Worm (Caenorhabditis elegans) whole organism, L2 larva: Measurements from ENCODE around the gene arx-6.

Experiments used
- C34F6.9 ChIP-seq: fragments of 150-350 bp; optimal IDR thresholded peaks from 2 replicates; lab custom pipeline; 2014; ENCODE audit warnings: missing biosample characterization, missing genetic modification characterization
- F13H6.1 ChIP-seq: sonication (generic microtip); optimal IDR thresholded peaks from 2 replicates; lab custom pipeline; 2016; ENCODE audit warnings: missing genetic modification characterization, missing compliant biosample characterization
- ZK546.5 ChIP-seq: sonication (generic microtip); optimal IDR thresholded peaks from 2 replicates; lab custom pipeline; 2017; ENCODE audit warnings: missing biosample characterization, missing genetic modification characterization
- alr-1 ChIP-seq: fragments of 150-350 bp; optimal IDR thresholded peaks from 2 replicates; lab custom pipeline; 2014; ENCODE audit warnings: missing biosample characterization, missing genetic modification characterization
- aly-2 ChIP-seq: fragments of 150-350 bp; optimal IDR thresholded peaks from 2 replicates; lab custom pipeline; 2014; ENCODE audit warnings: missing biosample characterization, missing genetic modification characterization
- ama-1 ChIP-seq: fragments of 150-350 bp; optimal IDR thresholded peaks from 2 replicates; lab custom pipeline; 2018; ENCODE audit warnings: inconsistent platforms
- blmp-1 ChIP-seq: sonication (generic microtip); optimal IDR thresholded peaks from 2 replicates; lab custom pipeline; 2017; ENCODE audit warnings: missing genetic modification characterization, mild to moderate bottlenecking, missing compliant biosample characterization, antibody characterized with exemption, moderate library complexity; ENCODE audit not compliant: insufficient read depth
- crh-2 ChIP-seq: sonication (generic microtip); optimal IDR thresholded peaks from 2 replicates; lab custom pipeline; 2017; ENCODE audit warnings: missing biosample characterization, missing genetic modification characterization
- elt-1 ChIP-seq: fragments of 150-350 bp; optimal IDR thresholded peaks from 2 replicates; lab custom pipeline; 2014; ENCODE audit warnings: missing biosample characterization, missing genetic modification characterization
- fos-1 ChIP-seq: fragments of 150-350 bp; optimal IDR thresholded peaks from 2 replicates; lab custom pipeline; 2014; ENCODE audit warnings: missing biosample characterization, missing genetic modification characterization
- gmeb-1 ChIP-seq: fragments of 150-350 bp; optimal IDR thresholded peaks from 2 replicates; lab custom pipeline; 2014; ENCODE audit warnings: missing biosample characterization, missing genetic modification characterization
- lsy-2 ChIP-seq, 2 experiments: fragments of 150-350 bp in 1 of 2; sonication (generic microtip) in 1 of 2; optimal IDR thresholded peaks; 2 replicates each; lab custom pipeline; 2014 to 2017; ENCODE audit warnings: missing biosample characterization in 2 of 2, missing genetic modification characterization in 2 of 2
- mab-5 ChIP-seq: fragments of 150-350 bp; optimal IDR thresholded peaks from 2 replicates; lab custom pipeline; 2014; ENCODE audit warnings: missing biosample characterization, missing genetic modification characterization
- mbf-1 ChIP-seq: sonication (generic microtip); optimal IDR thresholded peaks from 2 replicates; lab custom pipeline; 2017; ENCODE audit warnings: missing biosample characterization, missing genetic modification characterization
- mdl-1 ChIP-seq, 2 experiments: fragments of 150-350 bp in 1 of 2; sonication (generic microtip) in 1 of 2; optimal IDR thresholded peaks; 2 replicates each; lab custom pipeline; 2017; ENCODE audit warnings: missing biosample characterization in 2 of 2, missing genetic modification characterization in 2 of 2
- nhr-10 ChIP-seq: sonication (generic microtip); optimal IDR thresholded peaks from 2 replicates; lab custom pipeline; 2017; ENCODE audit warnings: missing biosample characterization, missing genetic modification characterization
- nhr-12 ChIP-seq: fragments of 150-350 bp; optimal IDR thresholded peaks from 2 replicates; lab custom pipeline; 2014; ENCODE audit warnings: missing biosample characterization, missing genetic modification characterization
- nhr-129 ChIP-seq: fragments of 150-350 bp; optimal IDR thresholded peaks from 2 replicates; lab custom pipeline; 2014; ENCODE audit warnings: missing biosample characterization, missing genetic modification characterization
- nhr-21 ChIP-seq: fragments of 150-350 bp; optimal IDR thresholded peaks from 2 replicates; lab custom pipeline; 2014; ENCODE audit warnings: missing biosample characterization, missing genetic modification characterization
- nhr-23 ChIP-seq: fragments of 150-350 bp; optimal IDR thresholded peaks from 2 replicates; lab custom pipeline; 2014; ENCODE audit warnings: missing biosample characterization, missing genetic modification reagents, missing genetic modification characterization
- nhr-25 ChIP-seq: fragments of 150-350 bp; sonication (generic microtip); optimal IDR thresholded peaks from 3 replicates; lab custom pipeline; 2014; ENCODE audit warnings: missing biosample characterization, missing genetic modification characterization
- nhr-6 ChIP-seq: fragments of 150-350 bp; optimal IDR thresholded peaks from 2 replicates; lab custom pipeline; 2014; ENCODE audit warnings: missing biosample characterization, missing genetic modification characterization
- nhr-77 ChIP-seq: fragments of 150-350 bp; optimal IDR thresholded peaks from 2 replicates; lab custom pipeline; 2014; ENCODE audit warnings: missing biosample characterization, missing genetic modification characterization
- sem-4 ChIP-seq: fragments of 150-350 bp; optimal IDR thresholded peaks from 2 replicates; lab custom pipeline; 2014; ENCODE audit warnings: missing biosample characterization, missing genetic modification reagents, missing genetic modification characterization
- skn-1 ChIP-seq: sonication (generic microtip); optimal IDR thresholded peaks from 2 replicates; lab custom pipeline; 2017; ENCODE audit warnings: missing biosample characterization, missing genetic modification characterization
- sma-3 ChIP-seq: sonication (generic microtip); optimal IDR thresholded peaks from 2 replicates; lab custom pipeline; 2016; ENCODE audit warnings: missing genetic modification reagents, missing genetic modification characterization, missing compliant biosample characterization
- sma-9 ChIP-seq, 2 experiments: fragments of 150-350 bp in 1 of 2; sonication (generic microtip) in 1 of 2; optimal IDR thresholded peaks; 2 replicates each; lab custom pipeline; 2014 to 2016; ENCODE audit warnings: missing genetic modification characterization in 2 of 2, mild to moderate bottlenecking in 1 of 2, missing biosample characterization in 1 of 2, missing compliant biosample characterization in 1 of 2, missing genetic modification reagents in 1 of 2, moderate library complexity in 1 of 2
- snpc-4 ChIP-seq: fragments of 150-350 bp; optimal IDR thresholded peaks from 2 replicates; lab custom pipeline; 2014; ENCODE audit warnings: missing biosample characterization, missing genetic modification characterization
- unc-39 ChIP-seq: fragments of 150-350 bp; optimal IDR thresholded peaks from 2 replicates; lab custom pipeline; 2014; ENCODE audit warnings: missing biosample characterization, missing genetic modification characterization
- unc-55 ChIP-seq: fragments of 150-350 bp; sonication (generic microtip); optimal IDR thresholded peaks from 3 replicates; lab custom pipeline; 2014; ENCODE audit warnings: missing biosample characterization, missing genetic modification reagents, missing genetic modification characterization
- unc-62 ChIP-seq: fragments of 150-350 bp; optimal IDR thresholded peaks from 2 replicates; lab custom pipeline; 2014; ENCODE audit warnings: missing biosample characterization, missing genetic modification reagents, missing genetic modification characterization
- zag-1 ChIP-seq: fragments of 150-350 bp; optimal IDR thresholded peaks from 2 replicates; lab custom pipeline; 2014; ENCODE audit warnings: missing biosample characterization, missing genetic modification characterization
- ztf-1 ChIP-seq: fragments of 200-800 bp; sonication (Bioruptor generic); conservative IDR thresholded peaks from 2 replicates; pipeline ENCODE4 v1.3.6; 2022; ENCODE audit warnings: missing genetic modification characterization, missing compliant biosample characterization
- ztf-11 ChIP-seq: sonication (generic microtip); optimal IDR thresholded peaks from 2 replicates; lab custom pipeline; 2017; ENCODE audit warnings: missing biosample characterization, missing genetic modification characterization
- ztf-4 ChIP-seq: fragments of 150-350 bp; optimal IDR thresholded peaks from 2 replicates; lab custom pipeline; 2014; ENCODE audit warnings: missing biosample characterization, missing genetic modification characterization

arx-6 gene

ce11 chrIII:4878281-4878680 is at the start of gene arx-6, which contains the start of gene tost-1:
arx-6 (plus strand) TSS chrIII:4878658.
tost-1 (minus strand) TSS chrIII:4878311.
- no peak for TF ChIP-seq ztf-11 (tag; lab: Kevin White, UChicago)
- TF ChIP-seq blmp-1 (tag; lab: Kevin White, UChicago), result no peak
- TF ChIP-seq sma-3 (GFP tag; lab: Kevin White, UChicago), result peak; percentile 13
- TF ChIP-seq crh-2, result peak; percentile 15
- TF ChIP-seq fos-1, result peak; percentile 68
- TF ChIP-seq zag-1, result no peak
- no peak for TF ChIP-seq ztf-1 (GFP tag; lab: Robert Waterston, UW)
- TF ChIP-seq nhr-23 (tag; lab: Kevin White, UChicago), result no peak
- TF ChIP-seq F13H6.1 (tag; lab: Kevin White, UChicago), result peak; percentile 1
- TF ChIP-seq nhr-129 (tag; lab: Kevin White, UChicago), result peak; percentile 54
- peak; percentile 88 for TF ChIP-seq gmeb-1 (tag; lab: Kevin White, UChicago)
- TF ChIP-seq C34F6.9 (tag; lab: Kevin White, UChicago), result peak; percentile 66
- TF ChIP-seq unc-55, result peak; percentile 71
- peak; percentile 15 for TF ChIP-seq mab-5 (tag; lab: Kevin White, UChicago)
- TF ChIP-seq lsy-2 (tag; optimal IDR thresholded peaks at IDR 0.05; lab: Kevin White, UChicago), result peak in 1 of 2 experiments; percentile 70
- no peak for TF ChIP-seq nhr-21 (tag; lab: Kevin White, UChicago)

ce11 chrIII:4829440-4829839 is 49.0 kb upstream of the arx-6 start, which contains the start of gene F26A1.9:
F26A1.9 (minus strand) TSS chrIII:4829540.
- no peak for TF ChIP-seq unc-62
- no peak for TF ChIP-seq unc-55
- no peak for TF ChIP-seq ztf-1 (GFP tag; lab: Robert Waterston, UW)
- no peak for TF ChIP-seq aly-2 (tag; lab: Kevin White, UChicago)
- TF ChIP-seq gmeb-1 (tag; lab: Kevin White, UChicago), result no peak
- TF ChIP-seq zag-1, result no peak
- no peak for TF ChIP-seq ztf-4 (tag; lab: Kevin White, UChicago)
- no peak for TF ChIP-seq sma-9 (GFP tag; optimal IDR thresholded peaks at IDR 0.05; lab: Kevin White, UChicago)
- no peak for TF ChIP-seq sma-9 (tag; optimal IDR thresholded peaks at IDR 0.05; lab: Kevin White, UChicago)
- TF ChIP-seq skn-1 (tag; lab: Kevin White, UChicago), result no peak
- no peak for TF ChIP-seq crh-2
- TF ChIP-seq snpc-4 (tag; lab: Kevin White, UChicago), result no peak
- no peak for TF ChIP-seq sma-3 (GFP tag; lab: Kevin White, UChicago)
- no peak for TF ChIP-seq fos-1
- TF ChIP-seq nhr-77 (tag; lab: Kevin White, UChicago), result no peak

ce11 chrIII:4830207-4830606 is 48.3 kb upstream of the arx-6 start, which contains the start of gene nspd-9:
nspd-9 (minus strand) TSS chrIII:4830307.
- TF ChIP-seq unc-39 (tag; lab: Kevin White, UChicago) (no peak), C34F6.9 (tag; lab: Kevin White, UChicago) (no peak), elt-1 (tag; lab: Kevin White, UChicago) (no peak), ztf-4 (tag; lab: Kevin White, UChicago) (no peak), ZK546.5 (tag; lab: Kevin White, UChicago) (no peak)
- TF ChIP-seq, all 48 proteins: peak for 0

ce11 chrIII:4837429-4837828 is 41.0 kb upstream of the arx-6 start, which contains the start of the genes acbp-7 and F26A1.19:
acbp-7 (plus strand) TSS chrIII:4837729.
F26A1.19 (plus strand) TSS chrIII:4837731.
- TF ChIP-seq elt-1 (tag; lab: Kevin White, UChicago) (no peak), nhr-10 (tag; lab: Kevin White, UChicago) (no peak), nhr-6 (tag; lab: Kevin White, UChicago) (no peak), nhr-23 (tag; lab: Kevin White, UChicago) (no peak), ama-1 (no peak), alr-1 (tag; lab: Kevin White, UChicago) (no peak), nhr-129 (tag; lab: Kevin White, UChicago) (no peak), nhr-21 (tag; lab: Kevin White, UChicago) (no peak), ztf-1 (GFP tag; lab: Robert Waterston, UW) (no peak), nhr-12 (tag; lab: Kevin White, UChicago) (no peak), unc-62 (no peak), ztf-4 (tag; lab: Kevin White, UChicago) (no peak), F13H6.1 (tag; lab: Kevin White, UChicago) (no peak), mdl-1 (tag; optimal IDR thresholded peaks at IDR 0.05; lab: Kevin White, UChicago) (no peak), sem-4 (no peak), nhr-25 (tag; lab: Kevin White, UChicago) (no peak), mbf-1 (tag; lab: Kevin White, UChicago) (no peak), sma-3 (GFP tag; lab: Kevin White, UChicago) (no peak)
